Worm (Caenorhabditis elegans) whole organism, L2 larva: Measurements from ENCODE around the gene hlh-8.

Experiments
- C34F6.9 ChIP-seq: fragments of 150-350 bp; optimal IDR thresholded peaks from 2 replicates; lab custom pipeline; 2014; ENCODE audit warnings: missing biosample characterization, missing genetic modification characterization
- F13H6.1 ChIP-seq: sonication (generic microtip); optimal IDR thresholded peaks from 2 replicates; lab custom pipeline; 2016; ENCODE audit warnings: missing genetic modification characterization, missing compliant biosample characterization
- R02D3.7 ChIP-seq: fragments of 150-350 bp; optimal IDR thresholded peaks from 2 replicates; lab custom pipeline; 2014; ENCODE audit warnings: missing biosample characterization, missing genetic modification characterization
- Y55F3AM.14 ChIP-seq: fragments of 200-800 bp; sonication (Bioruptor generic); optimal IDR thresholded peaks from 2 replicates; lab custom pipeline; 2018; ENCODE audit warnings: mild to moderate bottlenecking, missing genetic modification characterization, missing compliant biosample characterization
- ZK546.5 ChIP-seq: sonication (generic microtip); optimal IDR thresholded peaks from 2 replicates; lab custom pipeline; 2017; ENCODE audit warnings: missing biosample characterization, missing genetic modification characterization
- alr-1 ChIP-seq: fragments of 150-350 bp; optimal IDR thresholded peaks from 2 replicates; lab custom pipeline; 2014; ENCODE audit warnings: missing biosample characterization, missing genetic modification characterization
- aly-2 ChIP-seq: fragments of 150-350 bp; optimal IDR thresholded peaks from 2 replicates; lab custom pipeline; 2014; ENCODE audit warnings: missing biosample characterization, missing genetic modification characterization
- ama-1 ChIP-seq: fragments of 150-350 bp; optimal IDR thresholded peaks from 2 replicates; lab custom pipeline; 2018; ENCODE audit warnings: inconsistent platforms
- blmp-1 ChIP-seq: sonication (generic microtip); optimal IDR thresholded peaks from 2 replicates; lab custom pipeline; 2017; ENCODE audit warnings: missing genetic modification characterization, mild to moderate bottlenecking, missing compliant biosample characterization, antibody characterized with exemption, moderate library complexity; ENCODE audit not compliant: insufficient read depth
- ceh-16 ChIP-seq: fragments of 150-350 bp; optimal IDR thresholded peaks from 2 replicates; lab custom pipeline; 2014; ENCODE audit warnings: missing biosample characterization, missing genetic modification characterization
- ceh-82 ChIP-seq: fragments of 150-350 bp; optimal IDR thresholded peaks from 2 replicates; lab custom pipeline; 2014; ENCODE audit warnings: missing biosample characterization, missing genetic modification characterization
- crh-2 ChIP-seq: sonication (generic microtip); optimal IDR thresholded peaks from 2 replicates; lab custom pipeline; 2017; ENCODE audit warnings: missing biosample characterization, missing genetic modification characterization
- dmd-4 ChIP-seq: sonication (generic microtip); optimal IDR thresholded peaks from 2 replicates; lab custom pipeline; 2017; ENCODE audit warnings: missing biosample characterization, missing genetic modification characterization
- egl-27 ChIP-seq: sonication (generic microtip); optimal IDR thresholded peaks from 3 replicates; lab custom pipeline; 2017; ENCODE audit warnings: missing biosample characterization, missing genetic modification reagents, missing genetic modification characterization
- elt-1 ChIP-seq: fragments of 150-350 bp; optimal IDR thresholded peaks from 2 replicates; lab custom pipeline; 2014; ENCODE audit warnings: missing biosample characterization, missing genetic modification characterization
- elt-3 ChIP-seq: sonication (generic microtip); optimal IDR thresholded peaks from 2 replicates; lab custom pipeline; 2017; ENCODE audit warnings: missing biosample characterization, missing genetic modification characterization
- fos-1 ChIP-seq: fragments of 150-350 bp; optimal IDR thresholded peaks from 2 replicates; lab custom pipeline; 2014; ENCODE audit warnings: missing biosample characterization, missing genetic modification characterization
- gmeb-1 ChIP-seq: fragments of 150-350 bp; optimal IDR thresholded peaks from 2 replicates; lab custom pipeline; 2014; ENCODE audit warnings: missing biosample characterization, missing genetic modification characterization
- lin-11 ChIP-seq: fragments of 150-350 bp; sonication (generic microtip); optimal IDR thresholded peaks from 2 replicates; lab custom pipeline; 2014; ENCODE audit warnings: missing biosample characterization, missing genetic modification characterization, inconsistent platforms, mixed read lengths
- lin-13 ChIP-seq: fragments of 150-350 bp; optimal IDR thresholded peaks from 2 replicates; lab custom pipeline; 2014; ENCODE audit warnings: missing biosample characterization, missing genetic modification reagents, missing genetic modification characterization
- lin-39 ChIP-seq: fragments of 150-350 bp; optimal IDR thresholded peaks from 2 replicates; lab custom pipeline; 2014; ENCODE audit warnings: missing biosample characterization, missing genetic modification reagents, missing genetic modification characterization
- lsy-2 ChIP-seq, 2 experiments: fragments of 150-350 bp in 1 of 2; sonication (generic microtip) in 1 of 2; optimal IDR thresholded peaks; 2 replicates each; lab custom pipeline; 2014 to 2017; ENCODE audit warnings: missing biosample characterization in 2 of 2, missing genetic modification characterization in 2 of 2
- mab-5 ChIP-seq: fragments of 150-350 bp; optimal IDR thresholded peaks from 2 replicates; lab custom pipeline; 2014; ENCODE audit warnings: missing biosample characterization, missing genetic modification characterization
- mbf-1 ChIP-seq: sonication (generic microtip); optimal IDR thresholded peaks from 2 replicates; lab custom pipeline; 2017; ENCODE audit warnings: missing biosample characterization, missing genetic modification characterization
- mdl-1 ChIP-seq, 2 experiments: fragments of 150-350 bp in 1 of 2; sonication (generic microtip) in 1 of 2; optimal IDR thresholded peaks; 2 replicates each; lab custom pipeline; 2017; ENCODE audit warnings: missing biosample characterization in 2 of 2, missing genetic modification characterization in 2 of 2
- nhr-10 ChIP-seq: sonication (generic microtip); optimal IDR thresholded peaks from 2 replicates; lab custom pipeline; 2017; ENCODE audit warnings: missing biosample characterization, missing genetic modification characterization
- nhr-11 ChIP-seq: fragments of 150-350 bp; optimal IDR thresholded peaks from 2 replicates; lab custom pipeline; 2014; ENCODE audit warnings: missing biosample characterization, missing genetic modification characterization
- nhr-12 ChIP-seq: fragments of 150-350 bp; optimal IDR thresholded peaks from 2 replicates; lab custom pipeline; 2014; ENCODE audit warnings: missing biosample characterization, missing genetic modification characterization
- nhr-129 ChIP-seq: fragments of 150-350 bp; optimal IDR thresholded peaks from 2 replicates; lab custom pipeline; 2014; ENCODE audit warnings: missing biosample characterization, missing genetic modification characterization
- nhr-21 ChIP-seq: fragments of 150-350 bp; optimal IDR thresholded peaks from 2 replicates; lab custom pipeline; 2014; ENCODE audit warnings: missing biosample characterization, missing genetic modification characterization
- nhr-23 ChIP-seq: fragments of 150-350 bp; optimal IDR thresholded peaks from 2 replicates; lab custom pipeline; 2014; ENCODE audit warnings: missing biosample characterization, missing genetic modification reagents, missing genetic modification characterization
- nhr-237 ChIP-seq: fragments of 150-350 bp; optimal IDR thresholded peaks from 2 replicates; lab custom pipeline; 2014; ENCODE audit warnings: missing biosample characterization, missing genetic modification characterization
- nhr-25 ChIP-seq: fragments of 150-350 bp; sonication (generic microtip); optimal IDR thresholded peaks from 3 replicates; lab custom pipeline; 2014; ENCODE audit warnings: missing biosample characterization, missing genetic modification characterization
- nhr-6 ChIP-seq: fragments of 150-350 bp; optimal IDR thresholded peaks from 2 replicates; lab custom pipeline; 2014; ENCODE audit warnings: missing biosample characterization, missing genetic modification characterization
- nhr-77 ChIP-seq: fragments of 150-350 bp; optimal IDR thresholded peaks from 2 replicates; lab custom pipeline; 2014; ENCODE audit warnings: missing biosample characterization, missing genetic modification characterization
- peb-1 ChIP-seq: fragments of 150-350 bp; optimal IDR thresholded peaks from 2 replicates; lab custom pipeline; 2014; ENCODE audit warnings: missing biosample characterization, missing genetic modification characterization
- sem-4 ChIP-seq: fragments of 150-350 bp; optimal IDR thresholded peaks from 2 replicates; lab custom pipeline; 2014; ENCODE audit warnings: missing biosample characterization, missing genetic modification reagents, missing genetic modification characterization
- skn-1 ChIP-seq: sonication (generic microtip); optimal IDR thresholded peaks from 2 replicates; lab custom pipeline; 2017; ENCODE audit warnings: missing biosample characterization, missing genetic modification characterization
- sma-3 ChIP-seq: sonication (generic microtip); optimal IDR thresholded peaks from 2 replicates; lab custom pipeline; 2016; ENCODE audit warnings: missing genetic modification reagents, missing genetic modification characterization, missing compliant biosample characterization
- sma-9 ChIP-seq, 2 experiments: fragments of 150-350 bp in 1 of 2; sonication (generic microtip) in 1 of 2; optimal IDR thresholded peaks; 2 replicates each; lab custom pipeline; 2014 to 2016; ENCODE audit warnings: missing genetic modification characterization in 2 of 2, mild to moderate bottlenecking in 1 of 2, missing biosample characterization in 1 of 2, missing compliant biosample characterization in 1 of 2, missing genetic modification reagents in 1 of 2, moderate library complexity in 1 of 2
- snpc-4 ChIP-seq: fragments of 150-350 bp; optimal IDR thresholded peaks from 2 replicates; lab custom pipeline; 2014; ENCODE audit warnings: missing biosample characterization, missing genetic modification characterization
- unc-39 ChIP-seq: fragments of 150-350 bp; optimal IDR thresholded peaks from 2 replicates; lab custom pipeline; 2014; ENCODE audit warnings: missing biosample characterization, missing genetic modification characterization
- unc-55 ChIP-seq: fragments of 150-350 bp; sonication (generic microtip); optimal IDR thresholded peaks from 3 replicates; lab custom pipeline; 2014; ENCODE audit warnings: missing biosample characterization, missing genetic modification reagents, missing genetic modification characterization
- unc-62 ChIP-seq: fragments of 150-350 bp; optimal IDR thresholded peaks from 2 replicates; lab custom pipeline; 2014; ENCODE audit warnings: missing biosample characterization, missing genetic modification reagents, missing genetic modification characterization
- zag-1 ChIP-seq: fragments of 150-350 bp; optimal IDR thresholded peaks from 2 replicates; lab custom pipeline; 2014; ENCODE audit warnings: missing biosample characterization, missing genetic modification characterization
- ztf-1 ChIP-seq: fragments of 200-800 bp; sonication (Bioruptor generic); conservative IDR thresholded peaks from 2 replicates; pipeline ENCODE4 v1.3.6; 2022; ENCODE audit warnings: missing genetic modification characterization, missing compliant biosample characterization
- ztf-11 ChIP-seq: sonication (generic microtip); optimal IDR thresholded peaks from 2 replicates; lab custom pipeline; 2017; ENCODE audit warnings: missing biosample characterization, missing genetic modification characterization
- ztf-4 ChIP-seq: fragments of 150-350 bp; optimal IDR thresholded peaks from 2 replicates; lab custom pipeline; 2014; ENCODE audit warnings: missing biosample characterization, missing genetic modification characterization

The hlh-8 gene

ce11 chrX:8136276-8136891 is 20.1 kb downstream of the hlh-8 start, which contains the start of gene C02B8.6:
TSS of gene C02B8.6 (minus strand) at chrX:8136326.
- no peak for TF ChIP-seq mab-5 (tag; lab: Kevin White, UChicago)
- TF ChIP-seq nhr-10 (tag; lab: Kevin White, UChicago) = no peak
- peak; percentile 59 for TF ChIP-seq C34F6.9 (tag; lab: Kevin White, UChicago)
- peak; percentile 39 for TF ChIP-seq F13H6.1 (tag; lab: Kevin White, UChicago)
- TF ChIP-seq skn-1 (tag; lab: Kevin White, UChicago) = no peak
- no peak for TF ChIP-seq aly-2 (tag; lab: Kevin White, UChicago)
- TF ChIP-seq lin-11 (tag; lab: Kevin White, UChicago) = no peak
- TF ChIP-seq ceh-82 (tag; lab: Kevin White, UChicago) = no peak
- TF ChIP-seq lin-39 (tag; lab: Kevin White, UChicago) = no peak
- TF ChIP-seq nhr-21 (tag; lab: Kevin White, UChicago) = no peak
- no peak for TF ChIP-seq nhr-11
- no peak for TF ChIP-seq sem-4 (tag; lab: Kevin White, UChicago)
- no peak for TF ChIP-seq nhr-237 (tag; lab: Kevin White, UChicago)
- no peak for TF ChIP-seq unc-62 (GFP tag; lab: Kevin White, UChicago)
- TF ChIP-seq lin-13 (GFP tag; lab: Kevin White, UChicago) = peak; percentile 44
- TF ChIP-seq elt-1 = no peak
- TF ChIP-seq egl-27 (tag; lab: Kevin White, UChicago) = no peak
- no peak for TF ChIP-seq peb-1
- TF ChIP-seq ztf-1 (GFP tag; lab: Robert Waterston, UW) = no peak
- TF ChIP-seq fos-1 (tag; lab: Kevin White, UChicago) = peak; percentile 86
- no peak for TF ChIP-seq nhr-25 (tag; lab: Kevin White, UChicago)
- peak; percentile 82 for TF ChIP-seq nhr-129
- TF ChIP-seq ama-1 (lab: Kevin White, UChicago) = no peak
- no peak for TF ChIP-seq alr-1 (tag; lab: Kevin White, UChicago)
- no peak for TF ChIP-seq Y55F3AM.14 (GFP tag; lab: Kevin White, UChicago)
- TF ChIP-seq ztf-4 (tag; lab: Kevin White, UChicago) = no peak
- no peak for TF ChIP-seq mbf-1
- TF ChIP-seq unc-55 (GFP tag; lab: Kevin White, UChicago) = peak; percentile 70
- TF ChIP-seq ceh-16 (tag; lab: Kevin White, UChicago) = no peak
- TF ChIP-seq dmd-4 (tag; lab: Kevin White, UChicago) = no peak
- TF ChIP-seq sma-3 (GFP tag; lab: Kevin White, UChicago) = no peak
- no peak for TF ChIP-seq lsy-2 (tag; optimal IDR thresholded peaks at IDR 0.05; lab: Kevin White, UChicago)
- TF ChIP-seq nhr-77 (tag; lab: Kevin White, UChicago) = no peak
- no peak for TF ChIP-seq blmp-1
- TF ChIP-seq ZK546.5 = no peak
- no peak for TF ChIP-seq gmeb-1
- no peak for TF ChIP-seq mdl-1 (tag; optimal IDR thresholded peaks at IDR 0.05; lab: Kevin White, UChicago)
- TF ChIP-seq ztf-11 = no peak
- TF ChIP-seq R02D3.7 (tag; lab: Kevin White, UChicago) = no peak
- no peak for TF ChIP-seq snpc-4 (tag; lab: Kevin White, UChicago)
- no peak for TF ChIP-seq nhr-6 (tag; lab: Kevin White, UChicago)
- no peak for TF ChIP-seq nhr-12 (tag; lab: Kevin White, UChicago)
- no peak for TF ChIP-seq sma-9 (GFP tag; optimal IDR thresholded peaks at IDR 0.05; lab: Kevin White, UChicago)
- TF ChIP-seq sma-9 (tag; optimal IDR thresholded peaks at IDR 0.05; lab: Kevin White, UChicago) = no peak
- TF ChIP-seq nhr-23 = no peak
- TF ChIP-seq zag-1 (tag; lab: Kevin White, UChicago) = no peak
- TF ChIP-seq crh-2 (tag; lab: Kevin White, UChicago) = peak; percentile 51
- no peak for TF ChIP-seq elt-3 (tag; lab: Kevin White, UChicago)
- TF ChIP-seq unc-39 (tag; lab: Kevin White, UChicago) = no peak
